Fruit fly (Drosophila melanogaster): ENCODE measurements around the gene Galk.

Galk gene

dm6 chr3L:8982044-8982443 lies 3.8 kb downstream of the Galk start:
- TF ChIP-seq CrebA (GFP tag; optimal IDR thresholded peaks at IDR 0.05; ENCODE audit: borderline replicate concordance) (no peak), tai (GFP tag; optimal IDR thresholded peaks at IDR 0.05) (no peak), foxo (GFP tag; optimal IDR thresholded peaks at IDR 0.05) (peak in 1 of 2 experiments; percentile 26), CG9705 (GFP tag; optimal IDR thresholded peaks at IDR 0.05) (no peak), lola (GFP tag; optimal IDR thresholded peaks at IDR 0.05) (no peak), HLH106 (tag; optimal IDR thresholded peaks at IDR 0.05) (peak; percentile 15), ey (GFP tag; optimal IDR thresholded peaks at IDR 0.05) (no peak), Hnf4 (GFP tag; optimal IDR thresholded peaks at IDR 0.05) (no peak), woc (GFP tag; optimal IDR thresholded peaks at IDR 0.05) (no peak), h (GFP tag; optimal IDR thresholded peaks at IDR 0.05) (peak; percentile 12), CG32264 (GFP tag; optimal IDR thresholded peaks at IDR 0.05) (no peak), dmrt93B (GFP tag; optimal IDR thresholded peaks at IDR 0.05) (no peak), usp (GFP tag; optimal IDR thresholded peaks at IDR 0.05) (no peak)

DNA sequence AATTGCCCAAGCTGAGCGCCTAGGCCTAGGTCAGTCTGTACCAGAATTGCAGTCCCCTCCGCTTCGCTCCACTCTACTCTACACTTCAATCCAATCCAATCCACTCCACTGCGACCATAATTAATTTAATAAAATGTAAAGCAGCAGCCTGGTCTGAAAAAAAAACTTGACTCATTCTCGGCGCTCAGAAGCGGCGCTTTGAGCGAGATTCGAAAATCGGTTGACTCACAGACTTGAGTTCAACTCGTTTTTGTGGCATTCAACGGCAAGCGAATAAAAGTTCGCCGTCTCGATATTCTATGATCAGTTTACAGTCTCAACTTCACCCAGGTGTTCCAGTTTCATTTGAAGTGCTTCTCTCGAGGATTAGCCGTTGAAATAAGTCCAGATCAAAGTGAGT lies 4.4 kb downstream of the Galk start, which contains the start of gene CG13314:
CG13314 (plus strand) TSS at position 301 of the 400 bp plus-strand sequence.
- no peak for TF ChIP-seq br (GFP tag; optimal IDR thresholded peaks at IDR 0.05)
- TF ChIP-seq usp (GFP tag; optimal IDR thresholded peaks at IDR 0.05), result no peak
- TF ChIP-seq woc (GFP tag; optimal IDR thresholded peaks at IDR 0.05), result no peak
- no peak for TF ChIP-seq Jra (GFP tag; optimal IDR thresholded peaks at IDR 0.05)
- no peak for TF ChIP-seq fru (GFP tag; optimal IDR thresholded peaks at IDR 0.05)
- no peak for TF ChIP-seq OdsH (GFP tag; optimal IDR thresholded peaks at IDR 0.05)
- no peak for TF ChIP-seq Sp1 (GFP tag; optimal IDR thresholded peaks at IDR 0.05)
- TF ChIP-seq CG9705 (GFP tag; optimal IDR thresholded peaks at IDR 0.05), result no peak
- no peak for TF ChIP-seq jim (GFP tag; optimal IDR thresholded peaks at IDR 0.05)
- TF ChIP-seq Abd-B (GFP tag; optimal IDR thresholded peaks at IDR 0.05), result no peak
- TF ChIP-seq foxo (GFP tag; optimal IDR thresholded peaks at IDR 0.05), result no peak
- no peak for TF ChIP-seq N (GFP tag; optimal IDR thresholded peaks at IDR 0.05)
- TF ChIP-seq h (GFP tag; optimal IDR thresholded peaks at IDR 0.05), result no peak
- TF ChIP-seq Rel (GFP tag; optimal IDR thresholded peaks at IDR 0.05), result no peak
- TF ChIP-seq Rel (tag; optimal IDR thresholded peaks at IDR 0.05), result no peak
- no peak for TF ChIP-seq sv (GFP tag; optimal IDR thresholded peaks at IDR 0.05)
- TF ChIP-seq ey (GFP tag; optimal IDR thresholded peaks at IDR 0.05), result no peak
- no peak for TF ChIP-seq Dfd (GFP tag; optimal IDR thresholded peaks at IDR 0.05)
- no peak for TF ChIP-seq CrebA (GFP tag; optimal IDR thresholded peaks at IDR 0.05; ENCODE audit: borderline replicate concordance)

DNA sequence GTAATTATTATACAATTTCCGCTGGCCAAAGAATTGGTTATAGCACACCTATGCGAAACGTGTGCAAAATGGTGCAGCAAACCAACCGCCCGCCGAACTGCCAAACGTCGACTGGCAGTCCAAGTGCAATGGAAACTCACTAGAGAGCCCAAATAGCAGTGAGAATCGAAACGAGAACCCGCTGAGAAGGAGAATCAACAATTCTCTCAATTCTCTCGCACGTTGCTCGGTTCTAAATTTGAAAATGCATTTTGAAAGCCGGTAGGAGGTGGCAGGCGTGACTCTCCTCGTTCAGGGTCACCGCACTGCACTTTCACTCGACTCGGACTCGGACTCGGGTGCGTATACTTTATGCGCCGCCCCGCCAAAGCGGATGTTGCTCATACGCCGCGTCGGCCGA lies 6.1 kb downstream of the Galk start, which contains the start of gene CG5644:
CG5644 (minus strand) TSS at position 101 of the 400 bp plus-strand sequence.
- no peak for TF ChIP-seq N (GFP tag; optimal IDR thresholded peaks at IDR 0.05)
- no peak for TF ChIP-seq brk (GFP tag; optimal IDR thresholded peaks at IDR 0.05)
- no peak for TF ChIP-seq tai (GFP tag; optimal IDR thresholded peaks at IDR 0.05)
- no peak for TF ChIP-seq rgr (GFP tag; optimal IDR thresholded peaks at IDR 0.05)
- TF ChIP-seq OdsH (GFP tag; optimal IDR thresholded peaks at IDR 0.05), result no peak
- no peak for TF ChIP-seq CG32264 (GFP tag; optimal IDR thresholded peaks at IDR 0.05)

DNA sequence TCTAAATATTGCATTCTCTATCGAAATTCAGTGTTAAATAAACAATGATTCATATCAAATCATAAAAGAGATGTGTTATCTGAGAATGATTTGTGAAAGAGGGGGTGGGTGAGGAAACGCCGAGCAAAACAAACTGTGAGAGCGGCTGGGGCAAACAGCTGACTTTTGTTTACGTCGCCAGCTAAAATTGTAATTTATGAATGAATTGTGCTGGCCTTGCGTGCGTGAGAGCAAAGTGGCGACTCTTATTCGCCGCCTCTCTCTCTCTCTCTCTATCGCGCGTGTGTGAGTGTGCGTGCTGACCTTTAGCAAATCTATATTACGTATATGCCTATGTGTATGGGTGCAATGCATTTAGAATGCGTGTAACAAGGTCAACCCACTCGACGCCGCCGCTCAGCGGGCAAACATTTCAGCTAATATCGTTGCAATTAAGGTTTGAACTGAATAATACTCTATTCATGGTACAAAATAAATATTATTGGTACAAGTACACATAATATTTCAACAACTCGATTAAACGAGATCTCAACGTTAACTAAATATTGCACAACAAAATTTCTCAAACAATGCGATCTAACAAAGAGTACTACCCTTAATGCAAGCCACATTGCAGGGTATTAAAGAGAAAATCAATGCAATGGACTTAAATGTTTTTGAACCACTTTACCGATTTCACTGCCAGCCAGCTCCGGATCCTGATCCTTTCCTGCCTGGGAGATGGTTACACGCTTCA lies 7.0 kb downstream of the Galk start:
- TF ChIP-seq ey (GFP tag; optimal IDR thresholded peaks at IDR 0.05) (peak; percentile 55), Dif (GFP tag; optimal IDR thresholded peaks at IDR 0.05; ENCODE audit: partially characterized antibody) (peak; percentile 51), foxo (GFP tag; optimal IDR thresholded peaks at IDR 0.05) (peak in 1 of 2 experiments; percentile 42), rgr (GFP tag; optimal IDR thresholded peaks at IDR 0.05) (peak; percentile 46), HLH106 (tag; optimal IDR thresholded peaks at IDR 0.05) (peak; percentile 13), br (GFP tag; optimal IDR thresholded peaks at IDR 0.05) (no peak), psq (GFP tag; optimal IDR thresholded peaks at IDR 0.05) (peak; percentile 68), h (GFP tag; optimal IDR thresholded peaks at IDR 0.05) (peak; percentile 44), Hr83 (GFP tag; optimal IDR thresholded peaks at IDR 0.05; ENCODE audit: poor library complexity, severe bottlenecking) (no peak), woc (GFP tag; optimal IDR thresholded peaks at IDR 0.05) (no peak), OdsH (GFP tag; optimal IDR thresholded peaks at IDR 0.05) (peak; percentile 44), fru (GFP tag; optimal IDR thresholded peaks at IDR 0.05) (peak; percentile 8)
